Fruit fly (Drosophila melanogaster): ENCODE data around the gene CG43678.

CG43678 gene

dm6 chr3L:15034061-15034713 lies 15.1 kb downstream of the CG43678 start:
- no peak for TF ChIP-seq Hr96 (GFP tag; optimal IDR thresholded peaks at IDR 0.05)
- TF ChIP-seq bab1 (GFP tag; optimal IDR thresholded peaks at IDR 0.05), result no peak
- TF ChIP-seq ovo (GFP tag; optimal IDR thresholded peaks at IDR 0.05), result no peak
- TF ChIP-seq CG7045 (GFP tag; optimal IDR thresholded peaks at IDR 0.05), result no peak
- TF ChIP-seq CG14711 (tag; optimal IDR thresholded peaks at IDR 0.05), result no peak
- no peak for TF ChIP-seq CG5204 (GFP tag; optimal IDR thresholded peaks at IDR 0.05)
- TF ChIP-seq pad (GFP tag; optimal IDR thresholded peaks at IDR 0.05), result no peak
- no peak for TF ChIP-seq Mnt (GFP tag; optimal IDR thresholded peaks at IDR 0.05)
- TF ChIP-seq CG12768 (GFP tag; optimal IDR thresholded peaks at IDR 0.05), result no peak
- no peak for TF ChIP-seq CG1620 (GFP tag; optimal IDR thresholded peaks at IDR 0.05)

- no peak for TF ChIP-seq CG11617 (GFP tag; optimal IDR thresholded peaks at IDR 0.05)
- TF ChIP-seq Crg-1 (GFP tag; optimal IDR thresholded peaks at IDR 0.05), result no peak
- TF ChIP-seq CG7101 (tag; optimal IDR thresholded peaks at IDR 0.05), result no peak
Observed at dm6 chr3L:15031773-15032172, 17.5 kb downstream of the CG43678 start.

- TF ChIP-seq CG7045 (GFP tag; optimal IDR thresholded peaks at IDR 0.05) (no peak), cnc (optimal IDR thresholded peaks at IDR 0.05) (no peak), CG7101 (tag; optimal IDR thresholded peaks at IDR 0.05) (no peak)
Observed at dm6 chr3L:15023192-15023591, 26.1 kb downstream of the CG43678 start, which contains the start of gene CG32148. Gene CG32148, plus strand, starts transcription at chr3L:15023492.

dm6 chr3L:15021008-15021407 lies 28.3 kb downstream of the CG43678 start:
- TF ChIP-seq CG7045 (GFP tag; optimal IDR thresholded peaks at IDR 0.05) (no peak), CG33017 (tag; optimal IDR thresholded peaks at IDR 0.05) (no peak), bab1 (GFP tag; optimal IDR thresholded peaks at IDR 0.05) (no peak), cnc (optimal IDR thresholded peaks at IDR 0.05) (no peak), ovo (GFP tag; optimal IDR thresholded peaks at IDR 0.05) (no peak), tj (GFP tag; optimal IDR thresholded peaks at IDR 0.05) (no peak), Clk (GFP tag; optimal IDR thresholded peaks at IDR 0.05) (no peak), kay (GFP tag; ENCODE audit: borderline replicate concordance) (no peak), toe (GFP tag; optimal IDR thresholded peaks at IDR 0.05) (no peak), pad (GFP tag; optimal IDR thresholded peaks at IDR 0.05) (no peak), CG5204 (GFP tag; optimal IDR thresholded peaks at IDR 0.05) (no peak), cic (GFP tag; optimal IDR thresholded peaks at IDR 0.05) (no peak), CG11617 (GFP tag; optimal IDR thresholded peaks at IDR 0.05) (no peak), CG7101 (tag; optimal IDR thresholded peaks at IDR 0.05) (no peak), CG12768 (GFP tag; optimal IDR thresholded peaks at IDR 0.05) (no peak)

dm6 chr3L:15013957-15014692 lies 35.2 kb downstream of the CG43678 start, which contains the start of gene Reck:
Gene Reck, minus strand, starts transcription at chr3L:15014062.
- no peak for TF ChIP-seq Crg-1 (GFP tag; optimal IDR thresholded peaks at IDR 0.05)
- peak; percentile 46 for TF ChIP-seq CG12768 (GFP tag; optimal IDR thresholded peaks at IDR 0.05)

dm6 chr3L:15013296-15013695 lies 36.0 kb downstream of the CG43678 start:
- TF ChIP-seq CG33017 (tag; optimal IDR thresholded peaks at IDR 0.05) (no peak), CG14711 (tag; optimal IDR thresholded peaks at IDR 0.05) (no peak), toe (GFP tag; optimal IDR thresholded peaks at IDR 0.05) (no peak), Clk (GFP tag; optimal IDR thresholded peaks at IDR 0.05) (no peak)

dm6 chr3L:15011638-15012335 lies 37.5 kb downstream of the CG43678 start:
- TF ChIP-seq tj (GFP tag; optimal IDR thresholded peaks at IDR 0.05) (no peak), CG14711 (tag; optimal IDR thresholded peaks at IDR 0.05) (peak; percentile 25), ovo (GFP tag; optimal IDR thresholded peaks at IDR 0.05) (no peak), CG33017 (tag; optimal IDR thresholded peaks at IDR 0.05) (peak; percentile 34), CG1620 (GFP tag; optimal IDR thresholded peaks at IDR 0.05) (no peak), Crg-1 (GFP tag; optimal IDR thresholded peaks at IDR 0.05) (no peak), CG7101 (tag; optimal IDR thresholded peaks at IDR 0.05) (peak; percentile 18), CG12768 (GFP tag; optimal IDR thresholded peaks at IDR 0.05) (peak; percentile 18), kay (GFP tag; ENCODE audit: borderline replicate concordance) (peak; percentile 61)

Data from whole organism, adult.